Worm (Caenorhabditis elegans) whole organism, early embryonic: ENCODE results near the gene Y50E8A.12.

Experiments used
- B0310.2 ChIP-seq: sonication (generic microtip); optimal IDR thresholded peaks from 2 replicates; lab custom pipeline; 2016; ENCODE audit warnings: mild to moderate bottlenecking, missing genetic modification characterization, missing compliant biosample characterization
- F13C5.2 ChIP-seq: sonication (generic microtip); optimal IDR thresholded peaks from 2 replicates; lab custom pipeline; 2017; ENCODE audit warnings: mild to moderate bottlenecking, missing genetic modification characterization, inconsistent platforms, missing compliant biosample characterization
- aly-1 ChIP-seq: sonication (generic microtip); optimal IDR thresholded peaks from 2 replicates; lab custom pipeline; 2016; ENCODE audit warnings: missing genetic modification characterization, missing compliant biosample characterization
- ama-1 ChIP-seq: fragments of 150-350 bp; optimal IDR thresholded peaks from 2 replicates; lab custom pipeline; 2014
- ceh-13 ChIP-seq: fragments of 200-800 bp; sonication (Bioruptor generic); optimal IDR thresholded peaks from 2 replicates; lab custom pipeline; 2018; ENCODE audit warnings: mild to moderate bottlenecking, missing genetic modification characterization, missing compliant biosample characterization
- ceh-36 ChIP-seq: sonication (generic microtip); optimal IDR thresholded peaks from 2 replicates; lab custom pipeline; 2016; ENCODE audit warnings: missing genetic modification characterization, inconsistent platforms, missing compliant biosample characterization
- ets-7 ChIP-seq: sonication (generic microtip); optimal IDR thresholded peaks from 2 replicates; lab custom pipeline; 2016; ENCODE audit warnings: missing genotype, missing genetic modification characterization, missing compliant biosample characterization
- flt-1 ChIP-seq: fragments of 200-800 bp; sonication (Bioruptor generic); IDR thresholded peaks from 2 replicates; pipeline ENCODE4 v1.3.6; 2022; ENCODE audit warnings: missing genetic modification characterization, missing compliant biosample characterization
- hmbx-1 ChIP-seq: sonication (generic microtip); optimal IDR thresholded peaks from 2 replicates; lab custom pipeline; 2016; ENCODE audit warnings: mild to moderate bottlenecking, missing genetic modification characterization, missing compliant biosample characterization
- hmg-4 ChIP-seq: fragments of 200-800 bp; sonication (Bioruptor generic); optimal IDR thresholded peaks from 2 replicates; lab custom pipeline; 2018; ENCODE audit warnings: mild to moderate bottlenecking, missing genetic modification characterization, missing compliant biosample characterization
- hnd-1 ChIP-seq: sonication (generic microtip); optimal IDR thresholded peaks from 2 replicates; lab custom pipeline; 2016; ENCODE audit warnings: missing genetic modification characterization, missing compliant biosample characterization
- pes-1 ChIP-seq: fragments of 200-800 bp; sonication (Bioruptor generic); IDR thresholded peaks from 2 replicates; pipeline ENCODE4 v1.3.6; 2022; ENCODE audit warnings: missing genetic modification reagents, missing genetic modification characterization, missing compliant biosample characterization
- scrt-1 ChIP-seq: fragments of 200-800 bp; sonication (Bioruptor generic); IDR thresholded peaks from 2 replicates; pipeline ENCODE4 v1.3.6; 2022; ENCODE audit warnings: missing genetic modification characterization, missing compliant biosample characterization
- sea-1 ChIP-seq: fragments of 200-800 bp; sonication (Bioruptor generic); conservative IDR thresholded peaks from 2 replicates; pipeline ENCODE4 v1.3.6; 2022; ENCODE audit warnings: missing genetic modification characterization, missing compliant biosample characterization
- tbx-11 ChIP-seq: fragments of 200-800 bp; sonication (Bioruptor generic); IDR thresholded peaks from 2 replicates; pipeline ENCODE4 v1.3.6; 2022; ENCODE audit warnings: missing genetic modification characterization, missing compliant biosample characterization
- tbx-37 ChIP-seq: fragments of 200-800 bp; sonication (Bioruptor generic); conservative IDR thresholded peaks from 2 replicates; pipeline ENCODE4 v1.3.6; 2022; ENCODE audit warnings: missing genetic modification reagents, missing genetic modification characterization, missing compliant biosample characterization
- tra-4 ChIP-seq: sonication (generic microtip); optimal IDR thresholded peaks from 2 replicates; lab custom pipeline; 2017; ENCODE audit warnings: missing genetic modification characterization, missing compliant biosample characterization

Gene Y50E8A.12

DNA sequence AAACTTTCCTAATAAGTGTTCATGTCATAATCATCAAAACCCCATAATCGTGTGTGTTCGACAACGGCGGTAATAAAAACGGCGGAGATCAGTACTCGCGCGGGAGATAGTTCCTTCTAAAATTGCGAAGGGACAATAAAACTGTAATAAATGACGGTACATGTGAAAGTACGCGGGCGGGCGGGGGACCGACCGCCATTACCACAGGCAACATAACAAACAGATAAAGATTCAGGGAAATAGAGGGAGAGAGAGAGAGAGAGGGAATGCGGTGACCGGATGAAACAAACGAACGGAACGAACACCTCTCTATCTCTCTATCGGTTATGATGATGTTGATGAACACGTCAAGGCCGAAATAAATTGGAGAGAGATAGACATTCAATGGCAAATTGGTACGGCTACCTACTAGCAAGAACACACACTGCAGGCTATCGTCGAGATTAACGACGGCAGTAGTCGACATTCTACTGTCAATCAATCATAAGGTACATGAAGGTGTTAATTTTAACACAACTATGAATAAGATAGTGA lies 22.3 kb upstream of the Y50E8A.12 start:
- TF ChIP-seq hmg-4 (no peak), pes-1 (GFP tag; lab: Robert Waterston, UW) (no peak), hnd-1 (tag; lab: Kevin White, UChicago) (no peak), tbx-37 (GFP tag; lab: Robert Waterston, UW) (no peak), flt-1 (GFP tag; lab: Robert Waterston, UW) (no peak), ceh-13 (GFP tag; lab: Kevin White, UChicago) (no peak), F13C5.2 (tag; lab: Kevin White, UChicago) (no peak), ets-7 (tag; lab: Kevin White, UChicago) (no peak), hmbx-1 (tag; lab: Kevin White, UChicago) (no peak), aly-1 (no peak), ceh-36 (tag; lab: Kevin White, UChicago) (no peak), tbx-11 (GFP tag; lab: Robert Waterston, UW) (no peak), tra-4 (tag; lab: Kevin White, UChicago) (no peak), scrt-1 (no peak), ama-1 (lab: Kevin White, UChicago) (no peak), B0310.2 (tag; lab: Kevin White, UChicago) (no peak), sea-1 (GFP tag; lab: Robert Waterston, UW) (no peak)

DNA sequence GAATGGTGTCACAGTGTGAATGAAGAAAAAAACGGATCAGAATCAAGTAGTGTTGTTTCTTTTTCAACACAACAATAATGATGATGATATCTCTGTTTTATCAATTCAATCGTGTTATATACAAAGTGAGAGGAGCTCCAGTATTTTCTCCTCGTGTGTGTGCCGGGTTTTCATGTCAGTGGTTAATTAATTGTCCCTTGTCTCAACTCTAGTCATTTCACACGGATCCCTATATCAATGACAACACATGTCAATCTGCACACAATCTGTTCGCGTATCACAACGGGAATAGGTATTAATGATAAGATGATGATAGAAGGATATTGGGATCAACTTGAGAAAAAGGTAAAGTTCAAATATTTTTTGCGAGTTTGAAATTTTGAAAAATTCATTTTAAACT lies 16.4 kb upstream of the Y50E8A.12 start:
- TF ChIP-seq hnd-1 (tag; lab: Kevin White, UChicago) = no peak
- TF ChIP-seq flt-1 (GFP tag; lab: Robert Waterston, UW) = no peak
- TF ChIP-seq ama-1 (lab: Kevin White, UChicago) = no peak
- TF ChIP-seq B0310.2 (tag; lab: Kevin White, UChicago) = no peak
- no peak for TF ChIP-seq tbx-11 (GFP tag; lab: Robert Waterston, UW)
- TF ChIP-seq ets-7 (tag; lab: Kevin White, UChicago) = no peak
- TF ChIP-seq tbx-37 (GFP tag; lab: Robert Waterston, UW) = no peak
- TF ChIP-seq ceh-36 (tag; lab: Kevin White, UChicago) = no peak
- no peak for TF ChIP-seq sea-1 (GFP tag; lab: Robert Waterston, UW)
- no peak for TF ChIP-seq tra-4 (tag; lab: Kevin White, UChicago)
- no peak for TF ChIP-seq hmg-4
- TF ChIP-seq ceh-13 (GFP tag; lab: Kevin White, UChicago) = no peak
- TF ChIP-seq F13C5.2 (tag; lab: Kevin White, UChicago) = no peak
- no peak for TF ChIP-seq hmbx-1 (tag; lab: Kevin White, UChicago)
- no peak for TF ChIP-seq scrt-1
- no peak for TF ChIP-seq pes-1 (GFP tag; lab: Robert Waterston, UW)
- no peak for TF ChIP-seq aly-1

DNA sequence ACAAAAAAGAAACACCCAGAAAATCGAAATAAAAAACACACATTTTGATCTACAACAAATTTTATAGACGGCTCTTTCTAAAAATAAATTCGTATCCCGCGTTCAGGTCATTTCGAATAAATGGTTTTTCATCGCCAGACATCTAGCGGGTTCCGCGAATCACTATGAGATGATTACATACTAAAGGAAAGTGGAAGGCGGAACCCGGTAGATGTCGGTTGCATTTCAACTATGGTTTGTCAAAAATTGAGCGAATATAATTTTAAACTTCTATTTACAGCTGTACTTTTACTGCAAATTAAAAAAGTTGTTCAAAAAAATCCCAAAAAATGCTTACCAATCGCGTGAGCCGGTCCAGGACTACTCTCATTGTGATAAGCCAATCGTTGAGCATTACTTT lies 13.9 kb upstream of the Y50E8A.12 start:
- TF ChIP-seq hmbx-1 (tag; lab: Kevin White, UChicago) = no peak
- no peak for TF ChIP-seq aly-1
- no peak for TF ChIP-seq ama-1 (lab: Kevin White, UChicago)
- no peak for TF ChIP-seq flt-1 (GFP tag; lab: Robert Waterston, UW)
- TF ChIP-seq ceh-13 (GFP tag; lab: Kevin White, UChicago) = no peak
- no peak for TF ChIP-seq sea-1 (GFP tag; lab: Robert Waterston, UW)
- no peak for TF ChIP-seq ets-7 (tag; lab: Kevin White, UChicago)
- no peak for TF ChIP-seq tra-4 (tag; lab: Kevin White, UChicago)
- no peak for TF ChIP-seq tbx-37 (GFP tag; lab: Robert Waterston, UW)
- TF ChIP-seq F13C5.2 (tag; lab: Kevin White, UChicago) = no peak
- TF ChIP-seq B0310.2 (tag; lab: Kevin White, UChicago) = no peak
- no peak for TF ChIP-seq tbx-11 (GFP tag; lab: Robert Waterston, UW)
- no peak for TF ChIP-seq ceh-36 (tag; lab: Kevin White, UChicago)
- TF ChIP-seq pes-1 (GFP tag; lab: Robert Waterston, UW) = no peak
- no peak for TF ChIP-seq hmg-4
- no peak for TF ChIP-seq hnd-1 (tag; lab: Kevin White, UChicago)

DNA sequence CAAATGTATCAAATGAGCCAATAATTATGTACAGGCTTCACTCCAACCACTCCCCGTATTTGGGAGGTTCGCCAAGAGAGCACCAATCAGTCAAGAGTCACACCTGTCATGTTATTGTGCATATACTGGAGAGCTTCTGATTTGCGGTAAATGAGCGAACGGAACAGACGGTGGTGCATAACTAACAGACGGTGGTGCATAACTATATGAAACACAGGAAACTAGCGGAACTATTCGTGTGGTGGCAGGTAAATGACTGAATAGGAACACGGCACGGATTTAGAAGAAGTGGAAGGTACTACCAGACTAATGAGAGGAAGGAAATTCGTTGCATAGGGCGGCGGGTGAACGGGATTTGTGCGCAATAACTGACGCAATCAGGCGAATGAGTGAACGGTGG lies 9.0 kb upstream of the Y50E8A.12 start:
- TF ChIP-seq F13C5.2 (tag; lab: Kevin White, UChicago) = no peak
- no peak for TF ChIP-seq ets-7 (tag; lab: Kevin White, UChicago)
- no peak for TF ChIP-seq flt-1 (GFP tag; lab: Robert Waterston, UW)
- no peak for TF ChIP-seq hnd-1 (tag; lab: Kevin White, UChicago)
- TF ChIP-seq scrt-1 = no peak
- TF ChIP-seq ama-1 (lab: Kevin White, UChicago) = no peak
- TF ChIP-seq hmbx-1 (tag; lab: Kevin White, UChicago) = no peak
- TF ChIP-seq hmg-4 = no peak
- no peak for TF ChIP-seq ceh-36 (tag; lab: Kevin White, UChicago)
- TF ChIP-seq tbx-11 (GFP tag; lab: Robert Waterston, UW) = no peak
- TF ChIP-seq tra-4 (tag; lab: Kevin White, UChicago) = no peak
- no peak for TF ChIP-seq tbx-37 (GFP tag; lab: Robert Waterston, UW)
- TF ChIP-seq aly-1 = no peak
- no peak for TF ChIP-seq sea-1 (GFP tag; lab: Robert Waterston, UW)
- TF ChIP-seq B0310.2 (tag; lab: Kevin White, UChicago) = no peak
- no peak for TF ChIP-seq pes-1 (GFP tag; lab: Robert Waterston, UW)
- no peak for TF ChIP-seq ceh-13 (GFP tag; lab: Kevin White, UChicago)

DNA sequence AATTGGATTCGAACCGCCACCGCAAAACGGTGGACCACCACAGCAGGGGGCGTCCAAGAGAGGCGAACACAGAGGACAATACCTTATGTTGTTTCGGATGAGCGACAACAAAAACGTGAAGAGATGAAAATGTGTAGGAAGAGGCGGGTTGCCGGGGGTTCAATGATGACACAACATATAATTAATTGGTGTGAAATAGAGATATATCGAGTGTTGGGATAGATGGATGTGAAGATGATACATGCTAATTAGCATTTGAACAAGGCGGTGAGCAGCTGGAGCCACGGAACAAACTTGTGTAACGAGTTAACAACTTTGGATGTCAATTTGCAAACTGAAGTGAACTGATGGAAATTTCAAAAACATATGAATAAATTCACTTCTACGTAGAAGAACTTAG lies 8.3 kb upstream of the Y50E8A.12 start:
- TF ChIP-seq B0310.2 (tag; lab: Kevin White, UChicago) = no peak
- no peak for TF ChIP-seq hmg-4
- TF ChIP-seq hmbx-1 (tag; lab: Kevin White, UChicago) = no peak
- no peak for TF ChIP-seq tra-4 (tag; lab: Kevin White, UChicago)
- TF ChIP-seq F13C5.2 (tag; lab: Kevin White, UChicago) = no peak
- TF ChIP-seq flt-1 (GFP tag; lab: Robert Waterston, UW) = no peak
- no peak for TF ChIP-seq scrt-1
- TF ChIP-seq aly-1 = no peak
- TF ChIP-seq ets-7 (tag; lab: Kevin White, UChicago) = no peak
- TF ChIP-seq ceh-13 (GFP tag; lab: Kevin White, UChicago) = no peak
- TF ChIP-seq pes-1 (GFP tag; lab: Robert Waterston, UW) = no peak
- no peak for TF ChIP-seq tbx-37 (GFP tag; lab: Robert Waterston, UW)
- TF ChIP-seq hnd-1 (tag; lab: Kevin White, UChicago) = no peak
- no peak for TF ChIP-seq ceh-36 (tag; lab: Kevin White, UChicago)
- TF ChIP-seq tbx-11 (GFP tag; lab: Robert Waterston, UW) = no peak
- no peak for TF ChIP-seq sea-1 (GFP tag; lab: Robert Waterston, UW)
- TF ChIP-seq ama-1 (lab: Kevin White, UChicago) = no peak

DNA sequence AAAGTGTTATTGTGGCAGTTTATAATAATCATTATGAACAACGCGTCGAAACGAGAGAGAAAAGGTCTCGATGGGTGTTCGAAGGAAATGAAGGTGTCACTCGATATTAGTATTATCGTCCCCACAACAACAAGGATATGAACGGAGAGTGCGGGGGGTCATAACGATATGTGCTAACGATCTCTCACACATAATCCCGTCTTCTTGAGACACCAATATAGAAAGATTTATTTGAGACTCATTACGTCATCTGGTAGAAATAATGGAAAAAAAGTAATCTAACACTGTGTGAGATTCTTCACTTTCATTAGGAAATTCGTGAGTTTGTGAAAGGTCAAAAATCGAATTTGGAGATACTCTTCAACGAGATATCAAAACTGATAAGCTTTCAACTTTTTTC lies 7.7 kb upstream of the Y50E8A.12 start:
- TF ChIP-seq aly-1 (no peak), hmg-4 (no peak), scrt-1 (no peak), ceh-36 (tag; lab: Kevin White, UChicago) (peak; percentile 26), flt-1 (GFP tag; lab: Robert Waterston, UW) (no peak), B0310.2 (tag; lab: Kevin White, UChicago) (no peak), pes-1 (GFP tag; lab: Robert Waterston, UW) (no peak), ets-7 (tag; lab: Kevin White, UChicago) (no peak), hnd-1 (tag; lab: Kevin White, UChicago) (no peak)
